Worm (Caenorhabditis elegans): Measurements from ENCODE around the gene vps-33.1.

vps-33.1 gene

ce11 chrIII:8678371-8678770 is 22.4 kb upstream of the vps-33.1 start (continued):
- TF ChIP-seq gmeb-1 (tag; optimal IDR thresholded peaks at IDR 0.05): peak; percentile 58
- no peak for TF ChIP-seq nhr-12 (tag; optimal IDR thresholded peaks at IDR 0.05)
- peak; percentile 79 for TF ChIP-seq sma-9 (GFP tag; optimal IDR thresholded peaks at IDR 0.05)
- no peak for TF ChIP-seq sma-9 (tag; optimal IDR thresholded peaks at IDR 0.05)
- TF ChIP-seq lin-13 (GFP tag; optimal IDR thresholded peaks at IDR 0.05): peak; percentile 60

- TF ChIP-seq unc-55 (GFP tag; optimal IDR thresholded peaks at IDR 0.05): peak; percentile 19
- no peak for TF ChIP-seq ztf-11 (tag; optimal IDR thresholded peaks at IDR 0.05)
- TF ChIP-seq blmp-1 (tag; optimal IDR thresholded peaks at IDR 0.05; ENCODE audit: insufficient read depth): no peak
- TF ChIP-seq fos-1 (tag; optimal IDR thresholded peaks at IDR 0.05): no peak
- TF ChIP-seq nhr-237 (tag; optimal IDR thresholded peaks at IDR 0.05): no peak
- TF ChIP-seq crh-2 (tag; optimal IDR thresholded peaks at IDR 0.05): no peak
- no peak for TF ChIP-seq ceh-82 (tag; optimal IDR thresholded peaks at IDR 0.05)
- TF ChIP-seq lsy-2 (tag; optimal IDR thresholded peaks at IDR 0.05): peak in 1 of 2 experiments; percentile 34
- no peak for TF ChIP-seq sem-4 (tag; optimal IDR thresholded peaks at IDR 0.05)
- TF ChIP-seq ztf-1 (GFP tag; conservative IDR thresholded peaks at IDR 0.05): no peak
- no peak for TF ChIP-seq dmd-4 (tag; optimal IDR thresholded peaks at IDR 0.05)
- no peak for TF ChIP-seq nhr-23 (tag; optimal IDR thresholded peaks at IDR 0.05)
- TF ChIP-seq mdl-1 (tag; optimal IDR thresholded peaks at IDR 0.05): no peak
- no peak for TF ChIP-seq egl-27 (tag; optimal IDR thresholded peaks at IDR 0.05)
- TF ChIP-seq C34F6.9 (tag; optimal IDR thresholded peaks at IDR 0.05): peak; percentile 45
- TF ChIP-seq nhr-77 (tag; optimal IDR thresholded peaks at IDR 0.05): no peak
- TF ChIP-seq lin-39 (tag; optimal IDR thresholded peaks at IDR 0.05): no peak
- TF ChIP-seq nhr-12 (tag; optimal IDR thresholded peaks at IDR 0.05): no peak
Measured at ce11 chrIII:8683679-8684263, 17.0 kb upstream of the vps-33.1 start, which contains the start of gene fli-1. fli-1 (minus strand) TSS chrIII:8683736.

- TF ChIP-seq nhr-12 (tag; optimal IDR thresholded peaks at IDR 0.05) (no peak), ztf-1 (GFP tag; conservative IDR thresholded peaks at IDR 0.05) (no peak), F13H6.1 (tag; optimal IDR thresholded peaks at IDR 0.05) (peak; percentile 61), nhr-10 (tag; optimal IDR thresholded peaks at IDR 0.05) (no peak), snpc-4 (tag; optimal IDR thresholded peaks at IDR 0.05) (no peak), nhr-129 (tag; optimal IDR thresholded peaks at IDR 0.05) (peak; percentile 22), nhr-23 (tag; optimal IDR thresholded peaks at IDR 0.05) (no peak), ztf-11 (tag; optimal IDR thresholded peaks at IDR 0.05) (no peak), fos-1 (tag; optimal IDR thresholded peaks at IDR 0.05) (no peak), sma-3 (GFP tag; optimal IDR thresholded peaks at IDR 0.05) (no peak), gmeb-1 (tag; optimal IDR thresholded peaks at IDR 0.05) (no peak), mab-5 (tag; optimal IDR thresholded peaks at IDR 0.05) (no peak), nhr-237 (tag; optimal IDR thresholded peaks at IDR 0.05) (no peak), ztf-4 (tag; optimal IDR thresholded peaks at IDR 0.05) (no peak), lsy-2 (tag; optimal IDR thresholded peaks at IDR 0.05) (no peak), nhr-11 (tag; optimal IDR thresholded peaks at IDR 0.05) (no peak), elt-1 (tag; optimal IDR thresholded peaks at IDR 0.05) (no peak), R02D3.7 (tag; optimal IDR thresholded peaks at IDR 0.05) (no peak)
Measured at ce11 chrIII:8684421-8684820, 16.3 kb upstream of the vps-33.1 start, which contains the start of gene anmt-1. anmt-1 (plus strand) TSS chrIII:8684808.

- TF ChIP-seq skn-1 (tag; optimal IDR thresholded peaks at IDR 0.05) (no peak), nhr-21 (tag; optimal IDR thresholded peaks at IDR 0.05) (peak; percentile 52), F13H6.1 (tag; optimal IDR thresholded peaks at IDR 0.05) (peak; percentile 9), Y55F3AM.14 (GFP tag; optimal IDR thresholded peaks at IDR 0.05) (peak; percentile 55), sma-3 (GFP tag; optimal IDR thresholded peaks at IDR 0.05) (peak; percentile 53), elt-3 (tag; optimal IDR thresholded peaks at IDR 0.05) (no peak), nhr-129 (tag; optimal IDR thresholded peaks at IDR 0.05) (no peak), sma-9 (GFP tag; optimal IDR thresholded peaks at IDR 0.05) (peak; percentile 27), sma-9 (tag; optimal IDR thresholded peaks at IDR 0.05) (no peak), ztf-4 (tag; optimal IDR thresholded peaks at IDR 0.05) (peak; percentile 23), nhr-77 (tag; optimal IDR thresholded peaks at IDR 0.05) (no peak), fos-1 (tag; optimal IDR thresholded peaks at IDR 0.05) (no peak)
Measured at ce11 chrIII:8685590-8686240, 15.0 kb upstream of the vps-33.1 start.

Measured in whole organism, L2 larva.